Fruit fly (Drosophila melanogaster): ENCODE measurements around the gene ND-75.
A peak's percentile ranks its signal among the peaks of the same experiment; 100 is the strongest.

The ND-75 gene

dm6 chrX:8271363-8272061 is 20.0 kb upstream of the ND-75 start, which contains the start of gene Corp (continued):
- no peak for TF ChIP-seq CG5953 (GFP tag; IDR thresholded peaks at IDR 0.05)
- TF ChIP-seq CG6175 (GFP tag; IDR thresholded peaks at IDR 0.05) = no peak
- TF ChIP-seq toy (GFP tag; IDR thresholded peaks at IDR 0.05) = no peak
- TF ChIP-seq hbn (GFP tag; IDR thresholded peaks at IDR 0.05; ENCODE audit: partially characterized antibody) = no peak
- TF ChIP-seq CG9727 (GFP tag; optimal IDR thresholded peaks at IDR 0.05) = peak; percentile 22
- TF ChIP-seq gsb-n (tag; optimal IDR thresholded peaks at IDR 0.05) = peak; percentile 19
- TF ChIP-seq ac (GFP tag; optimal IDR thresholded peaks at IDR 0.05) = peak; percentile 42
- TF ChIP-seq CG9797 (GFP tag; optimal IDR thresholded peaks at IDR 0.05) = no peak
- TF ChIP-seq HmgD (GFP tag; optimal IDR thresholded peaks at IDR 0.05) = no peak
- no peak for TF ChIP-seq Poxn (GFP tag; IDR thresholded peaks at IDR 0.05)
- TF ChIP-seq dpn (GFP tag; optimal IDR thresholded peaks at IDR 0.05) = peak in 1 of 2 experiments; percentile 24
- TF ChIP-seq sqz (GFP tag; optimal IDR thresholded peaks at IDR 0.05) = peak; percentile 78
- no peak for TF ChIP-seq CG10321 (GFP tag; IDR thresholded peaks at IDR 0.05)
- TF ChIP-seq nerfin-1 (tag; optimal IDR thresholded peaks at IDR 0.05) = no peak
- no peak for TF ChIP-seq Bteb2 (GFP tag; optimal IDR thresholded peaks at IDR 0.05)
- 0 out of 2 replicates have a peak, but pooled peaks have one; percentile 21 for TF ChIP-seq CG14441 (GFP tag; IDR thresholded peaks at IDR 0.05)
- TF ChIP-seq Oaz (GFP tag; IDR thresholded peaks at IDR 0.05) = no peak
- no peak for TF ChIP-seq CG13287 (GFP tag; IDR thresholded peaks at IDR 0.05; ENCODE audit: partially characterized antibody)
- TF ChIP-seq sens (GFP tag) = no peak
- peak; percentile 52 for TF ChIP-seq NC2α (GFP tag; optimal IDR thresholded peaks at IDR 0.05)
- TF ChIP-seq pita (GFP tag; optimal IDR thresholded peaks at IDR 0.05) = no peak
- TF ChIP-seq Atf3 (GFP tag; optimal IDR thresholded peaks at IDR 0.05) = no peak
- peak; percentile 43 for TF ChIP-seq lmd (GFP tag; IDR thresholded peaks at IDR 0.05)
- no peak for TF ChIP-seq CG4730 (GFP tag; IDR thresholded peaks at IDR 0.05)
- TF ChIP-seq H15 (GFP tag; IDR thresholded peaks at IDR 0.05) = no peak
- no peak for TF ChIP-seq wdn (GFP tag; IDR thresholded peaks at IDR 0.05)
- TF ChIP-seq p53 (GFP tag; optimal IDR thresholded peaks at IDR 0.05) = peak; percentile 95
- 0 out of 3 replicates have a peak, but pooled peaks have one; percentile 38 for TF ChIP-seq z (GFP tag; IDR thresholded peaks at IDR 0.05)
- no peak for TF ChIP-seq bbx (GFP tag; IDR thresholded peaks at IDR 0.05; ENCODE audit: partially characterized antibody)
- TF ChIP-seq CG2875 (GFP tag; optimal IDR thresholded peaks at IDR 0.05) = no peak
- no peak for TF ChIP-seq Aef1 (GFP tag; IDR thresholded peaks at IDR 0.05)
- TF ChIP-seq CG10979 (tag; optimal IDR thresholded peaks at IDR 0.05) = peak; percentile 32
- no peak for TF ChIP-seq CG9932 (GFP tag; IDR thresholded peaks at IDR 0.05)
- TF ChIP-seq cas (GFP tag; IDR thresholded peaks at IDR 0.05) = no peak
- no peak for TF ChIP-seq peb (GFP tag; IDR thresholded peaks at IDR 0.05)
- no peak for TF ChIP-seq en (GFP tag; optimal IDR thresholded peaks at IDR 0.05)
- TF ChIP-seq CG31441 (GFP tag; IDR thresholded peaks at IDR 0.05) = peak; percentile 62
- no peak for TF ChIP-seq CTCF (GFP tag; optimal IDR thresholded peaks at IDR 0.05)
- no peak for TF ChIP-seq kni (GFP tag; optimal IDR thresholded peaks at IDR 0.05)
- TF ChIP-seq CG7271 (tag; optimal IDR thresholded peaks at IDR 0.05) = no peak
- peak; percentile 28 for TF ChIP-seq CG11504 (tag; optimal IDR thresholded peaks at IDR 0.05)
- no peak for TF ChIP-seq HLH4C (GFP tag; IDR thresholded peaks at IDR 0.05; ENCODE audit: partially characterized antibody)
- TF ChIP-seq da (GFP tag; optimal IDR thresholded peaks at IDR 0.05) = no peak
- no peak for TF ChIP-seq gsb (GFP tag; IDR thresholded peaks at IDR 0.05)
- TF ChIP-seq CG8765 (GFP tag; IDR thresholded peaks at IDR 0.05) = 0 out of 2 replicates have a peak, but pooled peaks have one; percentile 9
- TF ChIP-seq Dbx (GFP tag; IDR thresholded peaks at IDR 0.05) = no peak
- TF ChIP-seq CG18599 (GFP tag; optimal IDR thresholded peaks at IDR 0.05) = peak; percentile 18
- no peak for TF ChIP-seq trem (tag; optimal IDR thresholded peaks at IDR 0.05)
- 0 out of 2 replicates have a peak, but pooled peaks have one; percentile 15 for TF ChIP-seq slbo (GFP tag; IDR thresholded peaks at IDR 0.05)
- TF ChIP-seq CHES-1-like (GFP tag; optimal IDR thresholded peaks at IDR 0.05) = no peak
- no peak for TF ChIP-seq grn (GFP tag; optimal IDR thresholded peaks at IDR 0.05)
- no peak for TF ChIP-seq CG9876 (GFP tag; optimal IDR thresholded peaks at IDR 0.05)
